Fruit fly (Drosophila melanogaster): ENCODE results near the gene p.

The p gene

DNA sequence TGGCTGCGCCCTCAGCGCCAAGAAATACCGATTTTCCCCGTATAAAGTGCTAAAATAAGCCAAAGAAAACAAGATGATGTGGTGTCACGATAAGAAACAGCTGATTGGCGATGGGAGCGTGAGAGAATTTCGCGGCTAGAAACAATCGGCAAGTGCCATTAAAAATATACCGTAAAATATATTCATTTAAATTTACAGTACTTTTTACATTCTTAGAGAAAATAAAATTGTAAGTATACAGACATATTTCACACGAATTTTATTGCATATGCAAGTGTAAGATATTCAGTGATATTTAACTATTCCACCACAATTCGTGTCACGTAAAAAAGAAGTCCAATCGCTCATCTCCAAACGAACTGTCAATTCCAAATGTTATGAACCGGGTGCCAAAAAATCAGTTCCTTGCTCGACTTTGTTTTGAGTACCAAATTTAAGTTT, 6.1 kb upstream of the p start, which contains the start of the genes Unc50, CG11755 and CG8043 (continued):
- TF ChIP-seq Dref (GFP tag; IDR thresholded peaks at IDR 0.05), result peak; percentile 36; the same call in 1 of the 2 replicates
- peak; percentile 70 for TF ChIP-seq ssp (GFP tag; IDR thresholded peaks at IDR 0.05)
- no peak for TF ChIP-seq Doc2 (GFP tag; IDR thresholded peaks at IDR 0.05)
- no peak for TF ChIP-seq CG4282 (GFP tag; optimal IDR thresholded peaks at IDR 0.05)
- peak; percentile 53 to 74 for TF ChIP-seq chif (GFP tag; optimal IDR thresholded peaks at IDR 0.05)
- no peak for TF ChIP-seq Neu2 (GFP tag; optimal IDR thresholded peaks at IDR 0.05; ENCODE audit: borderline replicate concordance)
- TF ChIP-seq grn (GFP tag; optimal IDR thresholded peaks at IDR 0.05), result peak; percentile 100
- no peak for TF ChIP-seq Gsc (GFP tag; IDR thresholded peaks at IDR 0.05)
- peak; percentile 86 for TF ChIP-seq CG32532 (GFP tag; IDR thresholded peaks at IDR 0.05)
- TF ChIP-seq MESR4 (GFP tag; optimal IDR thresholded peaks at IDR 0.05), result peak; percentile 8
- no peak for TF ChIP-seq crol (GFP tag; IDR thresholded peaks at IDR 0.05)
- TF ChIP-seq Eip74EF (GFP tag; optimal IDR thresholded peaks at IDR 0.05), result no peak
- no peak for TF ChIP-seq CG6683 (GFP tag; optimal IDR thresholded peaks at IDR 0.05)
- TF ChIP-seq PHDP (tag; optimal IDR thresholded peaks at IDR 0.05), result no peak
- TF ChIP-seq tx (GFP tag; optimal IDR thresholded peaks at IDR 0.05), result peak; percentile 53
- peak; percentile 32 for TF ChIP-seq ATbp (GFP tag; optimal IDR thresholded peaks at IDR 0.05)
- peak; percentile 77 for TF ChIP-seq CG10267 (tag; optimal IDR thresholded peaks at IDR 0.05)
- TF ChIP-seq fu2 (GFP tag; optimal IDR thresholded peaks at IDR 0.05), result peak; percentile 44
- peak; percentile 15 for TF ChIP-seq ERR (GFP tag; optimal IDR thresholded peaks at IDR 0.05)
- no peak for TF ChIP-seq kah (GFP tag; optimal IDR thresholded peaks at IDR 0.05)
- TF ChIP-seq hbn (GFP tag; IDR thresholded peaks at IDR 0.05; ENCODE audit: partially characterized antibody), result peak; percentile 99
- peak; percentile 82 for TF ChIP-seq CG2678 (tag; optimal IDR thresholded peaks at IDR 0.05)
- TF ChIP-seq sug (tag; optimal IDR thresholded peaks at IDR 0.05), result peak; percentile 88
- no peak for TF ChIP-seq CG1792 (GFP tag; optimal IDR thresholded peaks at IDR 0.05)
- TF ChIP-seq mld (GFP tag; IDR thresholded peaks at IDR 0.05; ENCODE audit: partially characterized antibody), result peak; percentile 86; the same call in 2 of the 3 replicates
- TF ChIP-seq Dip3 (GFP tag; optimal IDR thresholded peaks at IDR 0.05), result peak; percentile 66
- TF ChIP-seq CG33213 (GFP tag; optimal IDR thresholded peaks at IDR 0.05), result peak; percentile 59
- TF ChIP-seq hb (GFP tag; IDR thresholded peaks at IDR 0.05; ENCODE audit: partially characterized antibody), result peak; percentile 99
- TF ChIP-seq H2.0 (GFP tag; IDR thresholded peaks at IDR 0.05), result peak; percentile 56; the same call in 1 of the 2 replicates
- no peak for TF ChIP-seq CG15269 (tag; optimal IDR thresholded peaks at IDR 0.05)
- no peak for TF ChIP-seq prd (optimal IDR thresholded peaks at IDR 0.05)
- TF ChIP-seq prd (GFP tag; IDR thresholded peaks at IDR 0.05), result peak; percentile 79
- TF ChIP-seq luna (GFP tag; optimal IDR thresholded peaks at IDR 0.05), result peak; percentile 48
- no peak for TF ChIP-seq rib (GFP tag; IDR thresholded peaks at IDR 0.05)
- peak; percentile 83 for TF ChIP-seq CG6272 (GFP tag; IDR thresholded peaks at IDR 0.05)
- TF ChIP-seq Hmx (GFP tag; optimal IDR thresholded peaks at IDR 0.05), result peak; percentile 66
- peak; percentile 83; the same call in 2 of the 3 replicates for TF ChIP-seq CG7963 (GFP tag; IDR thresholded peaks at IDR 0.05; ENCODE audit: partially characterized antibody)
- no peak for TF ChIP-seq Hand (GFP tag; optimal IDR thresholded peaks at IDR 0.05)
- peak; percentile 80 for TF ChIP-seq B-H2 (GFP tag; optimal IDR thresholded peaks at IDR 0.05)
- TF ChIP-seq HmgZ (tag; optimal IDR thresholded peaks at IDR 0.05), result peak; percentile 87
- TF ChIP-seq CG7839 (tag; optimal IDR thresholded peaks at IDR 0.05), result peak; percentile 80
- peak; percentile 23 for TF ChIP-seq eyg (GFP tag; optimal IDR thresholded peaks at IDR 0.05)
- TF ChIP-seq ash1 (GFP tag; optimal IDR thresholded peaks at IDR 0.05), result no peak
- TF ChIP-seq BEAF-32 (GFP tag; optimal IDR thresholded peaks at IDR 0.05), result peak; percentile 98
- TF ChIP-seq klu (GFP tag; IDR thresholded peaks at IDR 0.05), result peak; percentile 74; the same call in 1 of the 2 replicates
- TF ChIP-seq CHES-1-like (GFP tag; optimal IDR thresholded peaks at IDR 0.05), result peak; percentile 33
- TF ChIP-seq ttk (GFP tag; IDR thresholded peaks at IDR 0.05), result peak; percentile 52; the same call in 1 of the 2 replicates
- peak; percentile 56 for TF ChIP-seq HHEX (GFP tag; optimal IDR thresholded peaks at IDR 0.05)
- TF ChIP-seq tgo (GFP tag; IDR thresholded peaks at IDR 0.05), result peak; percentile 76
- TF ChIP-seq CG3163 (GFP tag; optimal IDR thresholded peaks at IDR 0.05), result peak; percentile 9

Measured in whole organism, embryonic.